Fruit fly (Drosophila melanogaster) whole organism: ENCODE results near the gene Acp95EF.

ENCODE experiments used
- CG8478 ChIP-seq: fragments of >200 bp; optimal IDR thresholded peaks from 2 replicates; lab custom pipeline; 2018; ENCODE audit warnings: inconsistent platforms
- psq ChIP-seq: fragments of >200 bp; optimal IDR thresholded peaks from 2 replicates; lab custom pipeline; 2017
- usp ChIP-seq: fragments of >200 bp; optimal IDR thresholded peaks from 2 replicates; lab custom pipeline; 2017; ENCODE audit warnings: missing biosample characterization, missing genetic modification characterization, mixed read lengths

- TF ChIP-seq psq, result no peak
- no peak for TF ChIP-seq usp (GFP tag; lab: Kevin White, UChicago)
- no peak for TF ChIP-seq CG8478 (lab: Kevin White, UChicago)
Measured at dm6 chr3R:24270578-24270977, 41.8 kb downstream of the Acp95EF start.
